Fruit fly (Drosophila melanogaster) whole organism, embryonic: ENCODE results near the gene CG12012.

Source experiments
- Atf-2 ChIP-seq: fragments of 200-800 bp; sonication (Bioruptor generic); optimal IDR thresholded peaks from 2 replicates; lab custom pipeline; 2016; ENCODE audit warnings: missing biosample characterization, missing genetic modification characterization
- CG11085 ChIP-seq: fragments of 200-800 bp; sonication (Bioruptor generic); IDR thresholded peaks from 2 replicates; pipeline ENCODE4 v1.3.6; 2022; ENCODE audit warnings: missing biosample characterization, missing genetic modification characterization
- CG11398 ChIP-seq: fragments of 200-800 bp; sonication (Bioruptor generic); optimal IDR thresholded peaks from 2 replicates; lab custom pipeline; 2016; ENCODE audit warnings: missing biosample characterization, missing genetic modification characterization
- CG15479 ChIP-seq: fragments of 200-800 bp; sonication (Bioruptor generic); optimal IDR thresholded peaks from 3 replicates; lab custom pipeline; 2019; ENCODE audit warnings: missing biosample characterization, mild to moderate bottlenecking, missing genetic modification characterization, moderate library complexity
- CG16863 ChIP-seq: fragments of 200-800 bp; sonication (Bioruptor generic); optimal IDR thresholded peaks from 3 replicates; lab custom pipeline; 2016; ENCODE audit warnings: missing biosample characterization, missing genetic modification characterization
- CG17359 ChIP-seq: fragments of 200-800 bp; sonication (Bioruptor generic); optimal IDR thresholded peaks from 3 replicates; lab custom pipeline; 2018; ENCODE audit warnings: missing biosample characterization, mild to moderate bottlenecking, missing genetic modification characterization, moderate library complexity
- CG18599 ChIP-seq: fragments of 200-800 bp; sonication (Bioruptor generic); optimal IDR thresholded peaks from 3 replicates; lab custom pipeline; 2017; ENCODE audit warnings: missing biosample characterization, missing genetic modification characterization, mild to moderate bottlenecking, moderate library complexity, missing genetic modification reagents
- CG2712 ChIP-seq: fragments of 200-800 bp; optimal IDR thresholded peaks from 3 replicates; lab custom pipeline; 2019; ENCODE audit warnings: missing biosample characterization, mild to moderate bottlenecking, missing genetic modification characterization, moderate library complexity
- CG3065 ChIP-seq: fragments of 200-800 bp; sonication (Bioruptor generic); optimal IDR thresholded peaks from 2 replicates; lab custom pipeline; 2016; ENCODE audit warnings: missing biosample characterization, missing genetic modification characterization
- CG32767 ChIP-seq: fragments of 200-800 bp; sonication (Bioruptor generic); IDR thresholded peaks from 2 replicates; pipeline ENCODE4 v1.3.6; 2022; ENCODE audit warnings: missing biosample characterization, missing genetic modification characterization
- CG33213 ChIP-seq: fragments of 200-800 bp; sonication (Bioruptor generic); optimal IDR thresholded peaks from 3 replicates; lab custom pipeline; 2016; ENCODE audit warnings: missing biosample characterization, missing genetic modification characterization
- CG3726 ChIP-seq: fragments of 200-800 bp; sonication (Bioruptor generic); IDR thresholded peaks from 3 replicates; pipeline ENCODE4, ENCODE4 v1.3.6; 2022; ENCODE audit warnings: missing biosample characterization, missing genetic modification characterization
- CG42726 ChIP-seq: fragments of 200-800 bp; sonication (Bioruptor generic); IDR thresholded peaks from 2 replicates; pipeline ENCODE4 v1.3.6; 2022; ENCODE audit warnings: missing biosample characterization, missing genetic modification characterization; ENCODE audit not compliant: partially characterized antibody
- CG4730 ChIP-seq: fragments of 200-800 bp; sonication (Bioruptor generic); IDR thresholded peaks from 2 replicates; pipeline ENCODE4 v1.3.6; 2022; ENCODE audit warnings: missing biosample characterization, missing genetic modification characterization
- CG4820 ChIP-seq: fragments of 200-800 bp; sonication (Bioruptor generic); optimal IDR thresholded peaks from 3 replicates; lab custom pipeline; 2016; ENCODE audit warnings: missing biosample characterization, missing genetic modification characterization
- CG6813 ChIP-seq: fragments of 200-800 bp; sonication (Bioruptor generic); optimal IDR thresholded peaks from 2 replicates; lab custom pipeline; 2017; ENCODE audit warnings: missing biosample characterization, missing genetic modification characterization, mild to moderate bottlenecking, moderate library complexity, missing genetic modification reagents
- CG9437 ChIP-seq: fragments of 200-800 bp; sonication (Bioruptor generic); optimal IDR thresholded peaks from 2 replicates; lab custom pipeline; 2018; ENCODE audit warnings: missing biosample characterization, mild to moderate bottlenecking, missing genetic modification characterization
- CG9797 ChIP-seq: fragments of 200-800 bp; sonication (Bioruptor generic); optimal IDR thresholded peaks from 3 replicates; lab custom pipeline; 2018; ENCODE audit warnings: missing biosample characterization, mild to moderate bottlenecking, missing genetic modification characterization
- Dek ChIP-seq: fragments of 200-800 bp; sonication (Bioruptor generic); optimal IDR thresholded peaks from 3 replicates; lab custom pipeline; 2019; ENCODE audit warnings: missing biosample characterization, mild to moderate bottlenecking, missing genetic modification characterization, moderate library complexity
- E2f2 ChIP-seq: fragments of 200-800 bp; sonication (Bioruptor generic); IDR thresholded peaks from 2 replicates; pipeline ENCODE4 v1.3.6; 2022; ENCODE audit warnings: missing biosample characterization, missing genetic modification characterization
- Eip74EF ChIP-seq, 2 experiments: fragments of 200-800 bp in 1 of 2; fragments of >200 bp in 1 of 2; sonication (Bioruptor generic) in 1 of 2; optimal IDR thresholded peaks; 2 replicates each; lab custom pipeline; 2017 to 2019; ENCODE audit warnings: missing biosample characterization in 2 of 2, missing genetic modification characterization in 2 of 2, mild to moderate bottlenecking in 1 of 2, moderate library complexity in 1 of 2
- H2.0 ChIP-seq: fragments of 200-800 bp; sonication (Bioruptor generic); IDR thresholded peaks from 2 replicates; pipeline ENCODE4 v1.3.6; 2022; ENCODE audit warnings: missing biosample characterization, missing genetic modification characterization
- HLH4C ChIP-seq: fragments of 200-800 bp; sonication (Bioruptor generic); IDR thresholded peaks from 3 replicates; pipeline ENCODE4 v1.3.6; 2022; ENCODE audit warnings: missing biosample characterization, missing genetic modification characterization; ENCODE audit not compliant: partially characterized antibody
- Hr3 ChIP-seq: fragments of 200-800 bp; sonication (Bioruptor generic); optimal IDR thresholded peaks from 3 replicates; lab custom pipeline; 2016; ENCODE audit warnings: missing biosample characterization, missing genetic modification characterization
- MESR4 ChIP-seq: fragments of 200-800 bp; sonication (Bioruptor generic); optimal IDR thresholded peaks from 2 replicates; lab custom pipeline; 2018; ENCODE audit warnings: missing biosample characterization, mild to moderate bottlenecking, missing genetic modification characterization, moderate library complexity
- NC2β ChIP-seq: fragments of 200-800 bp; sonication (Bioruptor generic); optimal IDR thresholded peaks from 2 replicates; lab custom pipeline; 2016; ENCODE audit warnings: missing biosample characterization, missing genetic modification characterization
- Oli ChIP-seq: fragments of 200-800 bp; sonication (Bioruptor generic); optimal IDR thresholded peaks from 2 replicates; lab custom pipeline; 2018; ENCODE audit warnings: missing biosample characterization, mild to moderate bottlenecking, missing genetic modification characterization, moderate library complexity
- Taf1 ChIP-seq: fragments of 200-800 bp; sonication (Bioruptor generic); IDR thresholded peaks from 2 replicates; pipeline ENCODE4 v1.3.6; 2022; ENCODE audit warnings: missing biosample characterization, missing genetic modification characterization
- Vsx1 ChIP-seq: fragments of 200-800 bp; sonication (Bioruptor generic); optimal IDR thresholded peaks from 2 replicates; lab custom pipeline; 2017; ENCODE audit warnings: missing biosample characterization, mild to moderate bottlenecking, missing genetic modification characterization, missing genetic modification reagents
- bcd ChIP-seq: fragments of 200-800 bp; sonication (Bioruptor generic); optimal IDR thresholded peaks from 2 replicates; lab custom pipeline; 2017; ENCODE audit warnings: missing biosample characterization, mild to moderate bottlenecking, missing genetic modification characterization
- bigmax ChIP-seq: fragments of 200-800 bp; sonication (Bioruptor generic); optimal IDR thresholded peaks from 2 replicates; lab custom pipeline; 2018; ENCODE audit warnings: missing biosample characterization, mild to moderate bottlenecking, missing genetic modification characterization
- cas ChIP-seq: fragments of 200-800 bp; sonication (Bioruptor generic); IDR thresholded peaks from 2 replicates; pipeline ENCODE4 v1.3.6; 2022; ENCODE audit warnings: missing biosample characterization, missing genetic modification characterization
- dimm ChIP-seq: fragments of 200-800 bp; sonication (Bioruptor generic); IDR thresholded peaks from 2 replicates; pipeline ENCODE4 v1.3.6; 2022; ENCODE audit warnings: missing biosample characterization, missing genetic modification characterization
- dpn ChIP-seq, 2 experiments: fragments of 200-800 bp; sonication (Bioruptor generic); optimal IDR thresholded peaks; 3 replicates each; lab custom pipeline; 2016; ENCODE audit warnings: missing biosample characterization in 2 of 2, missing genetic modification characterization in 2 of 2
- fd3F ChIP-seq: fragments of 200-800 bp; sonication (Bioruptor generic); optimal IDR thresholded peaks from 2 replicates; lab custom pipeline; 2018; ENCODE audit warnings: missing biosample characterization, mild to moderate bottlenecking, missing genetic modification characterization, moderate library complexity
- fru ChIP-seq: fragments of >200 bp; optimal IDR thresholded peaks from 2 replicates; lab custom pipeline; 2017
- gce ChIP-seq: fragments of 200-800 bp; sonication (Bioruptor generic); IDR thresholded peaks from 3 replicates; pipeline ENCODE4 v1.3.6; 2022; ENCODE audit warnings: missing biosample characterization, missing genetic modification characterization
- ken ChIP-seq: fragments of 200-800 bp; sonication (Bioruptor generic); IDR thresholded peaks from 3 replicates; pipeline ENCODE4 v1.3.6; 2022; ENCODE audit warnings: missing biosample characterization, missing genetic modification characterization
- pfk ChIP-seq: fragments of 200-800 bp; sonication (Bioruptor generic); optimal IDR thresholded peaks from 2 replicates; lab custom pipeline; 2018; ENCODE audit warnings: missing biosample characterization, mild to moderate bottlenecking, missing genetic modification characterization, moderate library complexity
- psq ChIP-seq: fragments of 200-800 bp; sonication (Bioruptor generic); optimal IDR thresholded peaks from 2 replicates; lab custom pipeline; 2017; ENCODE audit warnings: missing biosample characterization, missing genetic modification characterization
- repo ChIP-seq: fragments of 200-800 bp; sonication (Bioruptor generic); optimal IDR thresholded peaks from 2 replicates; lab custom pipeline; 2016; ENCODE audit warnings: missing biosample characterization, missing genetic modification characterization
- ro ChIP-seq: fragments of 200-800 bp; sonication (Bioruptor generic); IDR thresholded peaks from 2 replicates; pipeline ENCODE4 v1.3.6; 2022; ENCODE audit warnings: missing biosample characterization, missing genetic modification characterization
- sens-2 ChIP-seq: fragments of 200-800 bp; sonication (Bioruptor generic); IDR thresholded peaks from 2 replicates; pipeline ENCODE4 v1.3.6; 2022; ENCODE audit warnings: missing biosample characterization, missing genetic modification characterization
- shn ChIP-seq: fragments of 200-800 bp; sonication (Bioruptor generic); optimal IDR thresholded peaks from 3 replicates; lab custom pipeline; 2016; ENCODE audit warnings: missing biosample characterization, missing genetic modification characterization
- slbo ChIP-seq: fragments of 200-800 bp; sonication (Bioruptor generic); IDR thresholded peaks from 2 replicates; pipeline ENCODE4 v1.3.6; 2022; ENCODE audit warnings: missing biosample characterization, missing genetic modification characterization
- slp2 ChIP-seq: fragments of 200-800 bp; sonication (Bioruptor generic); optimal IDR thresholded peaks from 2 replicates; lab custom pipeline; 2016; ENCODE audit warnings: missing biosample characterization, missing genetic modification characterization
- tna ChIP-seq: fragments of 200-800 bp; sonication (Bioruptor generic); IDR thresholded peaks from 2 replicates; pipeline ENCODE4 v1.3.6; 2022; ENCODE audit warnings: missing biosample characterization, missing genetic modification characterization; ENCODE audit not compliant: partially characterized antibody
- trh ChIP-seq: fragments of 200-800 bp; sonication (Bioruptor generic); optimal IDR thresholded peaks from 2 replicates; lab custom pipeline; 2016; ENCODE audit warnings: missing biosample characterization, missing genetic modification characterization
- vvl ChIP-seq: fragments of 200-800 bp; sonication (Bioruptor generic); IDR thresholded peaks from 2 replicates; pipeline ENCODE4 v1.3.6; 2022; ENCODE audit warnings: missing biosample characterization, missing genetic modification characterization

The CG12012 gene

dm6 chr3L:3418207-3419086 is 41.9 kb downstream of the CG12012 start (continued):
- TF ChIP-seq Atf-2 (GFP tag; lab: Kevin White, UChicago) (no peak), dimm (peak; percentile 74), Eip74EF (GFP tag; optimal IDR thresholded peaks at IDR 0.05; lab: Kevin White, UChicago) (peak in 1 of 2 experiments; percentile 79), CG4730 (peak; percentile 66), CG6813 (GFP tag; lab: Kevin White, UChicago) (peak; percentile 80), CG32767 (GFP tag; lab: Robert Waterston, UW) (peak; percentile 59), CG15479 (GFP tag; lab: Kevin White, UChicago) (no peak), CG17359 (peak; percentile 84), psq (GFP tag; lab: Kevin White, UChicago) (no peak), CG9437 (peak; percentile 39), shn (GFP tag; lab: Kevin White, UChicago) (peak; percentile 65), bigmax (peak; percentile 22), CG18599 (GFP tag; lab: Kevin White, UChicago) (peak; percentile 84), fd3F (GFP tag; lab: Kevin White, UChicago) (peak; percentile 36), CG9797 (GFP tag; lab: Kevin White, UChicago) (peak; percentile 13), HLH4C (GFP tag; lab: Robert Waterston, UW) (0 out of 3 replicates have a peak, but pooled peaks have one; percentile 13), fru (lab: Kevin White, UChicago) (no peak), vvl (GFP tag; lab: Robert Waterston, UW) (peak; percentile 86), MESR4 (no peak), ken (GFP tag; lab: Robert Waterston, UW) (peak; percentile 72; the same call in 1 of the 3 replicates), Oli (tag; lab: Kevin White, UChicago) (peak; percentile 69), repo (GFP tag; lab: Kevin White, UChicago) (no peak), bcd (GFP tag; lab: Kevin White, UChicago) (peak; percentile 63), ro (GFP tag; lab: Robert Waterston, UW) (no peak), E2f2 (GFP tag; lab: Robert Waterston, UW) (peak; percentile 62), CG33213 (GFP tag; lab: Kevin White, UChicago) (peak; percentile 41), CG16863 (peak; percentile 47), CG11398 (GFP tag; lab: Kevin White, UChicago) (peak; percentile 34), Vsx1 (GFP tag; lab: Kevin White, UChicago) (peak; percentile 76), CG2712 (tag; lab: Kevin White, UChicago) (peak; percentile 61), sens-2 (GFP tag; lab: Robert Waterston, UW) (peak; percentile 58; the same call in 1 of the 2 replicates), dpn (GFP tag; optimal IDR thresholded peaks at IDR 0.05; lab: Kevin White, UChicago) (peak; percentile 58 to 72), H2.0 (GFP tag; lab: Robert Waterston, UW) (peak; percentile 81), Dek (tag; lab: Kevin White, UChicago) (peak; percentile 49), CG3065 (no peak), pfk (peak; percentile 72), CG4820 (GFP tag; lab: Kevin White, UChicago) (peak; percentile 40), gce (GFP tag; lab: Robert Waterston, UW) (peak; percentile 60; the same call in 2 of the 3 replicates), Taf1 (GFP tag; lab: Robert Waterston, UW) (peak; percentile 78), slbo (GFP tag; lab: Robert Waterston, UW) (peak; percentile 87), CG42726 (peak; percentile 62; the same call in 1 of the 2 replicates), Hr3 (GFP tag; lab: Kevin White, UChicago) (peak; percentile 36), trh (GFP tag; lab: Kevin White, UChicago) (no peak), CG11085 (GFP tag; lab: Robert Waterston, UW) (peak; percentile 71), tna (GFP tag; lab: Robert Waterston, UW) (peak; percentile 63; the same call in 1 of the 2 replicates), cas (GFP tag; lab: Robert Waterston, UW) (peak; percentile 63; the same call in 1 of the 2 replicates), NC2β (no peak), slp2 (GFP tag; lab: Kevin White, UChicago) (peak; percentile 36), CG3726 (GFP tag; lab: Robert Waterston, UW) (no peak)
